Fruit fly (Drosophila melanogaster) whole organism, embryonic: ENCODE measurements around the gene CG15011.

Source experiments
- ATbp ChIP-seq: fragments of 200-800 bp; sonication (Bioruptor generic); optimal IDR thresholded peaks from 2 replicates; lab custom pipeline; 2017; ENCODE audit warnings: missing biosample characterization, mild to moderate bottlenecking, missing genetic modification characterization, missing genetic modification reagents
- CG10209 ChIP-seq: fragments of 200-800 bp; sonication (Bioruptor generic); optimal IDR thresholded peaks from 3 replicates; lab custom pipeline; 2017; ENCODE audit warnings: missing biosample characterization, mild to moderate bottlenecking, missing genetic modification characterization, missing genetic modification reagents
- CG1024 ChIP-seq: fragments of 200-800 bp; sonication (Bioruptor generic); IDR thresholded peaks from 2 replicates; pipeline ENCODE4 v1.3.6; 2022; ENCODE audit warnings: missing biosample characterization, missing genetic modification characterization
- CG12744 ChIP-seq: fragments of 200-800 bp; sonication (Bioruptor generic); optimal IDR thresholded peaks from 2 replicates; lab custom pipeline; 2016; ENCODE audit warnings: missing biosample characterization, missing genetic modification characterization
- CG13296 ChIP-seq: fragments of 200-800 bp; sonication (Bioruptor generic); optimal IDR thresholded peaks from 3 replicates; lab custom pipeline; 2018; ENCODE audit warnings: missing biosample characterization, mild to moderate bottlenecking, missing genetic modification characterization
- CG14667 ChIP-seq: fragments of 200-800 bp; sonication (Bioruptor generic); IDR thresholded peaks from 2 replicates; pipeline ENCODE4 v1.3.6; 2022; ENCODE audit warnings: missing biosample characterization, missing genetic modification characterization
- CG15011 ChIP-seq: fragments of 200-800 bp; sonication (Bioruptor generic); optimal IDR thresholded peaks from 3 replicates; lab custom pipeline; 2018; ENCODE audit warnings: missing biosample characterization, mild to moderate bottlenecking, missing genetic modification characterization
- CG15073 ChIP-seq: fragments of 200-800 bp; sonication (Bioruptor generic); optimal IDR thresholded peaks from 2 replicates; lab custom pipeline; 2016; ENCODE audit warnings: missing biosample characterization, missing genetic modification characterization
- CG1647 ChIP-seq: fragments of 200-800 bp; sonication (Bioruptor generic); optimal IDR thresholded peaks from 3 replicates; lab custom pipeline; 2016; ENCODE audit warnings: missing biosample characterization, missing genetic modification characterization
- CG17385 ChIP-seq: fragments of 200-800 bp; sonication (Bioruptor generic); optimal IDR thresholded peaks from 3 replicates; lab custom pipeline; 2018; ENCODE audit warnings: missing biosample characterization, mild to moderate bottlenecking, missing genetic modification characterization
- CG2199 ChIP-seq: fragments of 200-800 bp; sonication (Bioruptor generic); IDR thresholded peaks from 3 replicates; pipeline ENCODE4 v1.3.6; 2022; ENCODE audit warnings: missing biosample characterization, missing genetic modification characterization
- CG2202 ChIP-seq: fragments of 200-800 bp; sonication (Bioruptor generic); optimal IDR thresholded peaks from 2 replicates; lab custom pipeline; 2018; ENCODE audit warnings: missing biosample characterization, mild to moderate bottlenecking, missing genetic modification characterization
- CG2712 ChIP-seq: fragments of 200-800 bp; optimal IDR thresholded peaks from 3 replicates; lab custom pipeline; 2019; ENCODE audit warnings: missing biosample characterization, mild to moderate bottlenecking, missing genetic modification characterization, moderate library complexity
- CG2889 ChIP-seq: fragments of 200-800 bp; sonication (Bioruptor generic); IDR thresholded peaks from 3 replicates; pipeline ENCODE4 v1.3.6; 2022; ENCODE audit warnings: missing biosample characterization, missing genetic modification characterization
- CG30020 ChIP-seq: fragments of 200-800 bp; optimal IDR thresholded peaks from 2 replicates; lab custom pipeline; 2019; ENCODE audit warnings: missing biosample characterization, mild to moderate bottlenecking, missing genetic modification characterization, moderate library complexity
- CG4404 ChIP-seq: fragments of 200-800 bp; sonication (Bioruptor generic); IDR thresholded peaks from 2 replicates; pipeline ENCODE4 v1.3.6; 2022; ENCODE audit warnings: missing biosample characterization, missing genetic modification characterization
- CG4707 ChIP-seq: fragments of 200-800 bp; sonication (Bioruptor generic); optimal IDR thresholded peaks from 2 replicates; lab custom pipeline; 2018; ENCODE audit warnings: missing biosample characterization, mild to moderate bottlenecking, missing genetic modification characterization, moderate library complexity
- CG7786 ChIP-seq: fragments of 200-800 bp; sonication (Bioruptor generic); optimal IDR thresholded peaks from 2 replicates; lab custom pipeline; 2016; ENCODE audit warnings: missing biosample characterization, missing genetic modification characterization
- Dbx ChIP-seq: fragments of 200-800 bp; sonication (Bioruptor generic); IDR thresholded peaks from 3 replicates; pipeline ENCODE4 v1.3.6; 2022; ENCODE audit warnings: missing biosample characterization, missing genetic modification characterization
- Dref ChIP-seq: fragments of 200-800 bp; sonication (Bioruptor generic); IDR thresholded peaks from 2 replicates; pipeline ENCODE4 v1.3.6; 2022; ENCODE audit warnings: missing biosample characterization, missing genetic modification characterization
- E2f1 ChIP-seq: fragments of 200-800 bp; sonication (Bioruptor generic); IDR thresholded peaks from 2 replicates; pipeline ENCODE4 v1.3.6; 2022; ENCODE audit warnings: missing biosample characterization, missing genetic modification characterization
- Gsc ChIP-seq: fragments of 200-800 bp; sonication (Bioruptor generic); IDR thresholded peaks from 2 replicates; pipeline ENCODE4 v1.3.6; 2022; ENCODE audit warnings: missing biosample characterization, missing genetic modification characterization
- H2.0 ChIP-seq: fragments of 200-800 bp; sonication (Bioruptor generic); IDR thresholded peaks from 2 replicates; pipeline ENCODE4 v1.3.6; 2022; ENCODE audit warnings: missing biosample characterization, missing genetic modification characterization
- Hmr ChIP-seq: fragments of 200-800 bp; sonication (Bioruptor generic); optimal IDR thresholded peaks from 3 replicates; lab custom pipeline; 2017; ENCODE audit warnings: mild to moderate bottlenecking, missing biosample characterization, missing genetic modification reagents, missing genetic modification characterization
- Lpt ChIP-seq: fragments of >200 bp; optimal IDR thresholded peaks from 2 replicates; lab custom pipeline; 2018; ENCODE audit warnings: missing biosample characterization, missing genetic modification characterization
- MTF-1 ChIP-seq: fragments of 200-800 bp; sonication (Bioruptor generic); optimal IDR thresholded peaks from 2 replicates; lab custom pipeline; 2018; ENCODE audit warnings: missing biosample characterization, mild to moderate bottlenecking, missing genetic modification characterization, borderline replicate concordance
- NC2β ChIP-seq: fragments of 200-800 bp; sonication (Bioruptor generic); optimal IDR thresholded peaks from 2 replicates; lab custom pipeline; 2016; ENCODE audit warnings: missing biosample characterization, missing genetic modification characterization
- NfI ChIP-seq: fragments of 200-800 bp; sonication (Bioruptor generic); optimal IDR thresholded peaks from 3 replicates; lab custom pipeline; 2018; ENCODE audit warnings: missing biosample characterization, mild to moderate bottlenecking, missing genetic modification characterization, moderate library complexity
- Pdp1 ChIP-seq, 2 experiments: fragments of 200-800 bp; sonication (Bioruptor generic); optimal IDR thresholded peaks; 3 replicates each; lab custom pipeline; 2016; ENCODE audit warnings: missing biosample characterization in 2 of 2, missing genetic modification characterization in 2 of 2, mild to moderate bottlenecking in 1 of 2, moderate library complexity in 1 of 2
- Poxn ChIP-seq: fragments of 200-800 bp; sonication (Bioruptor generic); IDR thresholded peaks from 2 replicates; pipeline ENCODE4 v1.3.6; 2022; ENCODE audit warnings: missing biosample characterization, missing genetic modification characterization
- Sry-β ChIP-seq: fragments of 200-800 bp; sonication (Bioruptor generic); optimal IDR thresholded peaks from 2 replicates; lab custom pipeline; 2018; ENCODE audit warnings: missing biosample characterization, mild to moderate bottlenecking, missing genetic modification characterization, moderate library complexity
- aop ChIP-seq: fragments of 200-800 bp; sonication (Bioruptor generic); IDR thresholded peaks from 2 replicates; pipeline ENCODE4 v1.3.6; 2022; ENCODE audit warnings: missing biosample characterization, missing genetic modification characterization
- ase ChIP-seq: fragments of 200-800 bp; sonication (Bioruptor generic); IDR thresholded peaks from 3 replicates; pipeline ENCODE4 v1.3.6; 2022; ENCODE audit warnings: missing biosample characterization, missing genetic modification characterization
- bab2 ChIP-seq: fragments of 200-800 bp; sonication (Bioruptor generic); optimal IDR thresholded peaks from 2 replicates; lab custom pipeline; 2016; ENCODE audit warnings: missing biosample characterization, missing genetic modification characterization
- bcd ChIP-seq: fragments of 200-800 bp; sonication (Bioruptor generic); optimal IDR thresholded peaks from 2 replicates; lab custom pipeline; 2017; ENCODE audit warnings: missing biosample characterization, mild to moderate bottlenecking, missing genetic modification characterization
- chif ChIP-seq, 2 experiments: fragments of 200-800 bp; sonication (Bioruptor generic); optimal IDR thresholded peaks; 3 replicates each; lab custom pipeline; 2016; ENCODE audit warnings: missing biosample characterization in 2 of 2, missing genetic modification characterization in 2 of 2
- danr ChIP-seq: fragments of 200-800 bp; sonication (Bioruptor generic); IDR thresholded peaks from 2 replicates; pipeline ENCODE4 v1.3.6; 2022; ENCODE audit warnings: missing biosample characterization, missing genetic modification characterization
- gfzf ChIP-seq: fragments of 200-800 bp; sonication (Bioruptor generic); optimal IDR thresholded peaks from 2 replicates; lab custom pipeline; 2016; ENCODE audit warnings: missing biosample characterization, mild to moderate bottlenecking, missing genetic modification characterization, moderate library complexity
- lab ChIP-seq: fragments of 200-800 bp; sonication (Bioruptor generic); optimal IDR thresholded peaks from 3 replicates; lab custom pipeline; 2017; ENCODE audit warnings: missing biosample characterization, missing genetic modification characterization, mild to moderate bottlenecking, moderate library complexity, missing genetic modification reagents
- lilli ChIP-seq: fragments of 200-800 bp; sonication (Bioruptor generic); optimal IDR thresholded peaks from 3 replicates; lab custom pipeline; 2016; ENCODE audit warnings: missing biosample characterization, missing genetic modification characterization
- nmo ChIP-seq: fragments of 200-800 bp; sonication (Bioruptor generic); optimal IDR thresholded peaks from 2 replicates; lab custom pipeline; 2018; ENCODE audit warnings: missing biosample characterization, mild to moderate bottlenecking, missing genetic modification characterization, moderate library complexity
- peb ChIP-seq: fragments of 200-800 bp; sonication (Bioruptor generic); IDR thresholded peaks from 2 replicates; pipeline ENCODE4 v1.3.6; 2022; ENCODE audit warnings: missing biosample characterization, missing genetic modification characterization
- pfk ChIP-seq: fragments of 200-800 bp; sonication (Bioruptor generic); optimal IDR thresholded peaks from 2 replicates; lab custom pipeline; 2018; ENCODE audit warnings: missing biosample characterization, mild to moderate bottlenecking, missing genetic modification characterization, moderate library complexity
- pzg ChIP-seq: fragments of 200-800 bp; sonication (Bioruptor generic); optimal IDR thresholded peaks from 3 replicates; lab custom pipeline; 2018; ENCODE audit warnings: missing biosample characterization, mild to moderate bottlenecking, missing genetic modification characterization, moderate library complexity
- ro ChIP-seq: fragments of 200-800 bp; sonication (Bioruptor generic); IDR thresholded peaks from 2 replicates; pipeline ENCODE4 v1.3.6; 2022; ENCODE audit warnings: missing biosample characterization, missing genetic modification characterization
- sd ChIP-seq: fragments of 200-800 bp; sonication (Bioruptor generic); optimal IDR thresholded peaks from 3 replicates; lab custom pipeline; 2018; ENCODE audit warnings: missing biosample characterization, mild to moderate bottlenecking, missing genetic modification characterization, moderate library complexity
- sima ChIP-seq: fragments of 200-800 bp; sonication (Bioruptor generic); optimal IDR thresholded peaks from 2 replicates; lab custom pipeline; 2016; ENCODE audit warnings: missing biosample characterization, missing genetic modification characterization
- slp2 ChIP-seq: fragments of 200-800 bp; sonication (Bioruptor generic); optimal IDR thresholded peaks from 2 replicates; lab custom pipeline; 2016; ENCODE audit warnings: missing biosample characterization, missing genetic modification characterization
- twi ChIP-seq: fragments of 200-800 bp; optimal IDR thresholded peaks from 2 replicates; lab custom pipeline; 2019; ENCODE audit warnings: missing biosample characterization, mild to moderate bottlenecking, missing genetic modification characterization, moderate library complexity
- z ChIP-seq: fragments of 200-800 bp; sonication (Bioruptor generic); IDR thresholded peaks from 3 replicates; pipeline ENCODE4 v1.3.6; 2022; ENCODE audit warnings: missing biosample characterization, missing genetic modification characterization

Gene CG15011

dm6 chr3L:4230357-4230901 lies 28.5 kb downstream of the CG15011 start (continued):
- TF ChIP-seq CG4707 (GFP tag; lab: Kevin White, UChicago), result peak; percentile 87
- TF ChIP-seq E2f1, result peak; percentile 81
- TF ChIP-seq CG2712 (tag; lab: Kevin White, UChicago), result peak; percentile 98
- TF ChIP-seq pfk (GFP tag; lab: Kevin White, UChicago), result peak; percentile 54
- TF ChIP-seq z (GFP tag; lab: Robert Waterston, UW), result 0 out of 3 replicates have a peak, but pooled peaks have one; percentile 27
- peak; percentile 66 for TF ChIP-seq CG1024 (GFP tag; lab: Robert Waterston, UW)
- TF ChIP-seq danr, result peak; percentile 77
- peak; percentile 93 to 98 for TF ChIP-seq chif (GFP tag; optimal IDR thresholded peaks at IDR 0.05; lab: Kevin White, UChicago)
- peak; percentile 85 for TF ChIP-seq lilli (GFP tag; lab: Kevin White, UChicago)
- TF ChIP-seq gfzf, result peak; percentile 4
- TF ChIP-seq peb (GFP tag; lab: Robert Waterston, UW), result peak; percentile 92
- peak; percentile 95 for TF ChIP-seq CG2202 (tag; lab: Kevin White, UChicago)
- TF ChIP-seq twi (tag; lab: Kevin White, UChicago), result peak; percentile 90
- TF ChIP-seq ase, result peak; percentile 88; the same call in 2 of the 3 replicates
- peak; percentile 95 for TF ChIP-seq slp2 (GFP tag; lab: Kevin White, UChicago)
- TF ChIP-seq Dbx (GFP tag; lab: Robert Waterston, UW), result no peak
- peak; percentile 93 for TF ChIP-seq ATbp (GFP tag; lab: Kevin White, UChicago)
- peak; percentile 59 for TF ChIP-seq Hmr (GFP tag; lab: Kevin White, UChicago)
- TF ChIP-seq Dref (GFP tag; lab: Robert Waterston, UW), result no peak
- TF ChIP-seq CG10209, result peak; percentile 95
- peak; percentile 76 for TF ChIP-seq CG13296
- TF ChIP-seq bcd, result peak; percentile 92
- TF ChIP-seq sima, result peak; percentile 14
- peak; percentile 92 for TF ChIP-seq bab2 (GFP tag; lab: Kevin White, UChicago)
- TF ChIP-seq Sry-β (GFP tag; lab: Kevin White, UChicago), result peak; percentile 62
- TF ChIP-seq lab (GFP tag; lab: Kevin White, UChicago), result peak; percentile 85
- TF ChIP-seq CG7786 (GFP tag; lab: Kevin White, UChicago), result peak; percentile 91
- TF ChIP-seq ro (GFP tag; lab: Robert Waterston, UW), result peak; percentile 75; the same call in 1 of the 2 replicates
- TF ChIP-seq CG12744 (GFP tag; lab: Kevin White, UChicago), result peak; percentile 84
- TF ChIP-seq CG30020 (tag; lab: Kevin White, UChicago), result peak; percentile 83
- peak; percentile 79 for TF ChIP-seq MTF-1 (GFP tag; lab: Kevin White, UChicago)
- TF ChIP-seq NfI (GFP tag; lab: Kevin White, UChicago), result peak; percentile 82
- TF ChIP-seq aop, result peak; percentile 73; the same call in 1 of the 2 replicates
- peak; percentile 82 for TF ChIP-seq CG15011 (GFP tag; lab: Kevin White, UChicago)
- peak; percentile 80 for TF ChIP-seq CG1647 (GFP tag; lab: Kevin White, UChicago)
- TF ChIP-seq CG2199 (GFP tag; lab: Robert Waterston, UW), result peak; percentile 76; the same call in 2 of the 3 replicates
- no peak for TF ChIP-seq Poxn (GFP tag; lab: Robert Waterston, UW)
- TF ChIP-seq pzg (GFP tag; lab: Kevin White, UChicago), result no peak
- peak; percentile 87 for TF ChIP-seq Gsc (GFP tag; lab: Robert Waterston, UW)
- TF ChIP-seq CG17385 (GFP tag; lab: Kevin White, UChicago), result peak; percentile 86
- peak; percentile 86 for TF ChIP-seq CG14667
- TF ChIP-seq CG2889 (GFP tag; lab: Robert Waterston, UW), result peak; percentile 70; the same call in 2 of the 3 replicates
- TF ChIP-seq H2.0 (GFP tag; lab: Robert Waterston, UW), result peak; percentile 78
- peak; percentile 97 for TF ChIP-seq nmo (GFP tag; lab: Kevin White, UChicago)
- peak; percentile 51 for TF ChIP-seq sd
- no peak for TF ChIP-seq Lpt (GFP tag; lab: Kevin White, UChicago)
- peak; percentile 97 for TF ChIP-seq CG4404 (GFP tag; lab: Robert Waterston, UW)
- TF ChIP-seq CG15073 (GFP tag; lab: Kevin White, UChicago), result peak; percentile 66
- peak; percentile 90 for TF ChIP-seq Pdp1 (GFP tag; optimal IDR thresholded peaks at IDR 0.05; lab: Kevin White, UChicago)
- peak; percentile 94 for TF ChIP-seq NC2β (GFP tag; lab: Kevin White, UChicago)
